Worm (Caenorhabditis elegans) whole organism, L2 larva: ENCODE data around the gene srw-15.

Experiments used
- egl-27 ChIP-seq: sonication (generic microtip); optimal IDR thresholded peaks from 3 replicates; lab custom pipeline; 2017; ENCODE audit warnings: missing biosample characterization, missing genetic modification reagents, missing genetic modification characterization
- elt-3 ChIP-seq: sonication (generic microtip); optimal IDR thresholded peaks from 2 replicates; lab custom pipeline; 2017; ENCODE audit warnings: missing biosample characterization, missing genetic modification characterization
- skn-1 ChIP-seq: sonication (generic microtip); optimal IDR thresholded peaks from 2 replicates; lab custom pipeline; 2017; ENCODE audit warnings: missing biosample characterization, missing genetic modification characterization
- unc-39 ChIP-seq: fragments of 150-350 bp; optimal IDR thresholded peaks from 2 replicates; lab custom pipeline; 2014; ENCODE audit warnings: missing biosample characterization, missing genetic modification characterization
- unc-55 ChIP-seq: fragments of 150-350 bp; sonication (generic microtip); optimal IDR thresholded peaks from 3 replicates; lab custom pipeline; 2014; ENCODE audit warnings: missing biosample characterization, missing genetic modification reagents, missing genetic modification characterization
- ztf-11 ChIP-seq: sonication (generic microtip); optimal IDR thresholded peaks from 2 replicates; lab custom pipeline; 2017; ENCODE audit warnings: missing biosample characterization, missing genetic modification characterization

- TF ChIP-seq elt-3 (tag; lab: Kevin White, UChicago) = no peak
- no peak for TF ChIP-seq egl-27
- TF ChIP-seq unc-39 (tag; lab: Kevin White, UChicago) = no peak
- TF ChIP-seq ztf-11 = no peak
- TF ChIP-seq unc-55 (GFP tag; lab: Kevin White, UChicago) = no peak
- no peak for TF ChIP-seq skn-1
Measured at ce11 chrV:15186259-15186927, 44.0 kb upstream of the srw-15 start, which contains the start of gene Y75B12B.3.
